Worm (Caenorhabditis elegans): Measurements from ENCODE around the gene fbxc-54.

DNA sequence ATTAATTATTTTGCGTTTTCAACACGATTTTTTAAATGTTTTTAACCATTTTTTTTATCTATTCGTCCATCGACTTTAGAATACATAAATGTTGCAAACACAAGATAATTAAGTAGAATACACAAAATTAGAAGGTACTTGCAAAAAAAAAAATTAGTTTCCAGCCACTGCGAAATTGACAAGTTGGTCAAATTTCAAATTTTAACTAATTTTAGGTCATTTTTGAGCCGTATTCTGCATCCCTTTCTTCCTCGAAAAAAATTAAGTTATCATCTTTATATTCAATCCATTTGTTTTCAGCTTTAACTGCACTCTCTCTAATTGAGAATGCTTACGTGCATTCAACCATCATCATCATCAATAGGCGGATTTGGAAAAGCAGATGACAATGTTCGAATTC, 37.8 kb downstream of the fbxc-54 start, which contains the start of gene egl-26:
- TF ChIP-seq tbx-7 (tag; optimal IDR thresholded peaks at IDR 0.05) = no peak
- no peak for TF ChIP-seq ama-1 (optimal IDR thresholded peaks at IDR 0.05)
- no peak for TF ChIP-seq ceh-9 (tag; optimal IDR thresholded peaks at IDR 0.05)
- no peak for TF ChIP-seq unc-86 (tag; optimal IDR thresholded peaks at IDR 0.05)
- no peak for TF ChIP-seq F13H6.1 (tag; optimal IDR thresholded peaks at IDR 0.05)
- no peak for TF ChIP-seq ceh-24 (tag; optimal IDR thresholded peaks at IDR 0.05)

All from whole organism, late embryonic.